Fruit fly (Drosophila melanogaster) whole organism: ENCODE measurements around the gene Taf3.

Experiments used
- Dll ChIP-seq: fragments of >200 bp; optimal IDR thresholded peaks from 2 replicates; lab custom pipeline; 2017
- EcR ChIP-seq, 2 experiments: fragments of >200 bp; optimal IDR thresholded peaks; 2 replicates each; lab custom pipeline; 2017; ENCODE audit warnings: missing biosample characterization in 2 of 2, missing genetic modification characterization in 2 of 2, missing genetic modification reagents in 2 of 2
- pan ChIP-seq: fragments of >200 bp; optimal IDR thresholded peaks from 2 replicates; lab custom pipeline; 2017
- psq ChIP-seq: fragments of >200 bp; optimal IDR thresholded peaks from 2 replicates; lab custom pipeline; 2017

DNA sequence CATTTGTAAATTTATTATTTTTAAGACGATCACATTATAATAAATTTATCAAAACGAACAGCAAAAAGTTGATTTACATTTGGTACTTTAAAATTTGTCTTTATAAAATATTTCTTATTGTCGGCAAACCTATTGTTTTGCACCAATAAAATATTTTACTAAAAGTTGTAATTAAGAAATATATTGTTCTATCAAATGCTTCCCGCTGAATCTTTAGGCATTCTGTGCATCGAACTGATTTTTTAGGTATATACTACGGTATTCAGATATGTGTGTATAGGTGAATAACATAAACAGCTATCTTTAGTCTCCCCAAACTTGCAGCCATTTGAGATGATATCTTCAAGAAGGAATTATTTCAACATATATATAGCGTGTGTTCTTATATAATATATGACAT, 19.2 kb upstream of the Taf3 start:
- no peak for TF ChIP-seq psq
- TF ChIP-seq pan (lab: Kevin White, UChicago), result no peak
- TF ChIP-seq EcR (GFP tag; optimal IDR thresholded peaks at IDR 0.05; lab: Kevin White, UChicago), result no peak
- no peak for TF ChIP-seq Dll (lab: Kevin White, UChicago)
